Worm (Caenorhabditis elegans) whole organism, L1 larva: ENCODE results near the gene clec-175.

Experiments used
- C04F5.9 ChIP-seq: sonication (generic microtip); optimal IDR thresholded peaks from 2 replicates; lab custom pipeline; 2016; ENCODE audit warnings: missing genetic modification characterization, missing compliant biosample characterization
- F16B12.6 ChIP-seq: fragments of 150-350 bp; optimal IDR thresholded peaks from 2 replicates; lab custom pipeline; 2014; ENCODE audit warnings: missing biosample characterization, missing genetic modification characterization
- Y116A8C.19 ChIP-seq: sonication (generic microtip); optimal IDR thresholded peaks from 2 replicates; lab custom pipeline; 2016; ENCODE audit warnings: missing compliant biosample characterization, missing genetic modification characterization, borderline replicate concordance
- aha-1 ChIP-seq: fragments of 150-350 bp; optimal IDR thresholded peaks from 2 replicates; lab custom pipeline; 2014; ENCODE audit warnings: missing biosample characterization, missing genetic modification characterization
- alr-1 ChIP-seq: fragments of 200-800 bp; sonication (Bioruptor generic); optimal IDR thresholded peaks from 2 replicates; lab custom pipeline; 2018; ENCODE audit warnings: borderline replicate concordance, mild to moderate bottlenecking, missing genetic modification characterization, missing compliant biosample characterization
- aly-2 ChIP-seq: fragments of 150-350 bp; optimal IDR thresholded peaks from 2 replicates; lab custom pipeline; 2014; ENCODE audit warnings: missing biosample characterization, missing genetic modification characterization
- ama-1 ChIP-seq: fragments of 150-350 bp; optimal IDR thresholded peaks from 2 replicates; lab custom pipeline; 2014
- blmp-1 ChIP-seq: fragments of 150-350 bp; optimal IDR thresholded peaks from 2 replicates; lab custom pipeline; 2014; ENCODE audit warnings: missing biosample characterization, missing genetic modification characterization
- ceh-63 ChIP-seq: fragments of 200-800 bp; sonication (Bioruptor generic); optimal IDR thresholded peaks from 2 replicates; lab custom pipeline; 2018; ENCODE audit warnings: mild to moderate bottlenecking, missing genetic modification characterization, missing compliant biosample characterization
- ceh-88 ChIP-seq: fragments of 200-800 bp; sonication (Bioruptor generic); IDR thresholded peaks from 2 replicates; pipeline ENCODE4 v1.3.6; 2022; ENCODE audit warnings: missing genetic modification characterization, missing compliant biosample characterization
- dsc-1 ChIP-seq: sonication (generic microtip); optimal IDR thresholded peaks from 2 replicates; lab custom pipeline; 2016; ENCODE audit warnings: mild to moderate bottlenecking, missing genetic modification characterization, missing compliant biosample characterization
- efl-3 ChIP-seq: fragments of 200-800 bp; sonication (Bioruptor generic); optimal IDR thresholded peaks from 2 replicates; lab custom pipeline; 2018; ENCODE audit warnings: mild to moderate bottlenecking, missing genetic modification characterization, missing compliant biosample characterization
- egl-13 ChIP-seq: sonication (generic microtip); optimal IDR thresholded peaks from 2 replicates; lab custom pipeline; 2016; ENCODE audit warnings: missing genotype, missing genetic modification reagents, missing genetic modification characterization, missing compliant biosample characterization
- elt-3 ChIP-seq, 6 experiments: fragments of 150-350 bp in 1 of 6; sonication (generic microtip); optimal IDR thresholded peaks; 2 replicates each; lab custom pipeline; 2017 to 2018; ENCODE audit warnings: missing biosample characterization in 6 of 6, missing genetic modification characterization in 6 of 6, inconsistent platforms in 1 of 6
- ets-5 ChIP-seq: fragments of 200-800 bp; sonication (Bioruptor generic); IDR thresholded peaks from 2 replicates; pipeline ENCODE4 v1.3.6; 2022; ENCODE audit warnings: missing genetic modification characterization, missing compliant biosample characterization
- fkh-8 ChIP-seq: sonication (generic microtip); optimal IDR thresholded peaks from 2 replicates; lab custom pipeline; 2016; ENCODE audit warnings: mild to moderate bottlenecking, missing genetic modification characterization, missing compliant biosample characterization
- fos-1 ChIP-seq: fragments of 150-350 bp; optimal IDR thresholded peaks from 2 replicates; lab custom pipeline; 2014; ENCODE audit warnings: missing biosample characterization, missing genetic modification characterization
- grh-1 ChIP-seq: fragments of 200-800 bp; sonication (Bioruptor generic); IDR thresholded peaks from 2 replicates; pipeline ENCODE4 v1.3.6; 2022; ENCODE audit warnings: missing genetic modification reagents, missing genetic modification characterization, missing compliant biosample characterization
- hpl-2 ChIP-seq: fragments of 150-350 bp; optimal IDR thresholded peaks from 2 replicates; lab custom pipeline; 2014; ENCODE audit warnings: missing biosample characterization, missing genetic modification reagents, missing genetic modification characterization
- jun-1 ChIP-seq: fragments of 150-350 bp; optimal IDR thresholded peaks from 2 replicates; lab custom pipeline; 2014; ENCODE audit warnings: missing biosample characterization, missing genetic modification reagents, missing genetic modification characterization
- lin-13 ChIP-seq: fragments of 150-350 bp; optimal IDR thresholded peaks from 2 replicates; lab custom pipeline; 2014; ENCODE audit warnings: missing biosample characterization, missing genetic modification reagents, missing genetic modification characterization
- lir-3 ChIP-seq: sonication (generic microtip); optimal IDR thresholded peaks from 2 replicates; lab custom pipeline; 2016; ENCODE audit warnings: mild to moderate bottlenecking, missing genetic modification characterization, moderate library complexity, missing compliant biosample characterization; ENCODE audit not compliant: poor library complexity
- mdl-1 ChIP-seq, 2 experiments: fragments of 150-350 bp; optimal IDR thresholded peaks; 2 replicates each; lab custom pipeline; 2014 to 2017; ENCODE audit warnings: missing biosample characterization in 2 of 2, missing genetic modification characterization in 2 of 2, inconsistent platforms in 1 of 2
- mep-1 ChIP-seq: fragments of 150-350 bp; optimal IDR thresholded peaks from 2 replicates; lab custom pipeline; 2014; ENCODE audit warnings: missing biosample characterization, missing genetic modification characterization
- nhr-11 ChIP-seq: fragments of 150-350 bp; optimal IDR thresholded peaks from 2 replicates; lab custom pipeline; 2014; ENCODE audit warnings: missing biosample characterization, missing genetic modification characterization
- nhr-12 ChIP-seq: sonication (generic microtip); optimal IDR thresholded peaks from 2 replicates; lab custom pipeline; 2017; ENCODE audit warnings: missing biosample characterization, missing genetic modification characterization
- nhr-19 ChIP-seq: fragments of 200-800 bp; sonication (Bioruptor generic); conservative IDR thresholded peaks from 2 replicates; pipeline ENCODE4 v1.3.6; 2022; ENCODE audit warnings: missing genetic modification characterization, missing compliant biosample characterization
- nhr-237 ChIP-seq: fragments of 150-350 bp; optimal IDR thresholded peaks from 2 replicates; lab custom pipeline; 2014; ENCODE audit warnings: missing biosample characterization, missing genetic modification characterization
- nhr-28 ChIP-seq: fragments of 150-350 bp; optimal IDR thresholded peaks from 2 replicates; lab custom pipeline; 2014; ENCODE audit warnings: missing biosample characterization, missing genetic modification characterization
- nhr-71 ChIP-seq: sonication (generic microtip); optimal IDR thresholded peaks from 2 replicates; lab custom pipeline; 2016; ENCODE audit warnings: mild to moderate bottlenecking, missing genetic modification characterization, moderate library complexity, missing compliant biosample characterization
- nhr-76 ChIP-seq: sonication (generic microtip); optimal IDR thresholded peaks from 2 replicates; lab custom pipeline; 2017; ENCODE audit warnings: missing biosample characterization, missing genetic modification characterization
- nhr-90 ChIP-seq: sonication (generic microtip); optimal IDR thresholded peaks from 2 replicates; lab custom pipeline; 2016; ENCODE audit warnings: mild to moderate bottlenecking, missing genetic modification characterization, missing compliant biosample characterization; ENCODE audit not compliant: poor library complexity
- pag-3 ChIP-seq: sonication (generic microtip); optimal IDR thresholded peaks from 2 replicates; lab custom pipeline; 2017; ENCODE audit warnings: missing genetic modification characterization, mild to moderate bottlenecking, missing compliant biosample characterization, antibody characterized with exemption, borderline replicate concordance; ENCODE audit not compliant: insufficient read depth
- pax-3 ChIP-seq: fragments of 200-800 bp; sonication (Bioruptor generic); optimal IDR thresholded peaks from 2 replicates; lab custom pipeline; 2018; ENCODE audit warnings: mild to moderate bottlenecking, missing genetic modification characterization, moderate library complexity, missing compliant biosample characterization
- pqm-1 ChIP-seq: sonication (generic microtip); optimal IDR thresholded peaks from 3 replicates; lab custom pipeline; 2017; ENCODE audit warnings: missing biosample characterization, missing genetic modification characterization
- rnt-1 ChIP-seq: sonication (generic microtip); optimal IDR thresholded peaks from 2 replicates; lab custom pipeline; 2016; ENCODE audit warnings: mild to moderate bottlenecking, missing genetic modification characterization, moderate library complexity, missing compliant biosample characterization
- skn-1 ChIP-seq: fragments of 150-350 bp; optimal IDR thresholded peaks from 2 replicates; lab custom pipeline; 2014; ENCODE audit warnings: missing biosample characterization, missing genetic modification characterization
- snpc-4 ChIP-seq: fragments of 150-350 bp; optimal IDR thresholded peaks from 2 replicates; lab custom pipeline; 2014; ENCODE audit warnings: missing biosample characterization, missing genetic modification characterization
- sup-37 ChIP-seq: fragments of 200-800 bp; sonication (Bioruptor generic); optimal IDR thresholded peaks from 2 replicates; lab custom pipeline; 2018; ENCODE audit warnings: mild to moderate bottlenecking, missing genetic modification characterization, missing compliant biosample characterization
- tbx-2 ChIP-seq: sonication (generic microtip); optimal IDR thresholded peaks from 2 replicates; lab custom pipeline; 2016; ENCODE audit warnings: missing genetic modification characterization, missing compliant biosample characterization
- tlp-1 ChIP-seq: fragments of 150-350 bp; optimal IDR thresholded peaks from 2 replicates; lab custom pipeline; 2014; ENCODE audit warnings: missing biosample characterization, missing genetic modification characterization
- unc-130 ChIP-seq: fragments of 150-350 bp; optimal IDR thresholded peaks from 2 replicates; lab custom pipeline; 2017; ENCODE audit warnings: missing biosample characterization, missing genetic modification characterization, inconsistent platforms
- unc-30 ChIP-seq: sonication (generic microtip); optimal IDR thresholded peaks from 2 replicates; lab custom pipeline; 2017; ENCODE audit warnings: missing biosample characterization, missing genetic modification characterization
- vab-15 ChIP-seq: sonication (generic microtip); optimal IDR thresholded peaks from 2 replicates; lab custom pipeline; 2017; ENCODE audit warnings: missing genotype, mild to moderate bottlenecking, missing genetic modification characterization, missing compliant biosample characterization
- zag-1 ChIP-seq: fragments of 150-350 bp; optimal IDR thresholded peaks from 2 replicates; lab custom pipeline; 2014; ENCODE audit warnings: missing biosample characterization, missing genetic modification characterization
- ztf-11 ChIP-seq, 2 experiments: sonication (generic microtip); optimal IDR thresholded peaks; 2 replicates each; lab custom pipeline; 2016 to 2017; ENCODE audit warnings: missing genetic modification characterization in 2 of 2, missing biosample characterization in 1 of 2, missing compliant biosample characterization in 1 of 2

Gene clec-175

ce11 chrIV:4439190-4439589 is 17.1 kb downstream of the clec-175 start, which contains the start of gene fbxb-74:
fbxb-74 (minus strand) TSS chrIV:4439290.
- TF ChIP-seq egl-13 (tag; lab: Kevin White, UChicago) (no peak), ceh-63 (GFP tag; lab: Kevin White, UChicago) (no peak), lin-13 (GFP tag; lab: Kevin White, UChicago) (no peak), blmp-1 (no peak), rnt-1 (tag; lab: Kevin White, UChicago) (no peak), Y116A8C.19 (no peak), nhr-90 (no peak), tbx-2 (tag; lab: Kevin White, UChicago) (no peak), ets-5 (GFP tag; lab: Robert Waterston, UW) (no peak)

- TF ChIP-seq nhr-12 (no peak), efl-3 (GFP tag; lab: Kevin White, UChicago) (no peak), pag-3 (tag; lab: Kevin White, UChicago) (no peak), snpc-4 (tag; lab: Kevin White, UChicago) (no peak), nhr-28 (tag; lab: Kevin White, UChicago) (no peak), tbx-2 (tag; lab: Kevin White, UChicago) (no peak), unc-30 (tag; lab: Kevin White, UChicago) (no peak), nhr-237 (tag; lab: Kevin White, UChicago) (no peak), aha-1 (no peak), nhr-19 (GFP tag; lab: Robert Waterston, UW) (no peak), egl-13 (tag; lab: Kevin White, UChicago) (no peak), ceh-88 (GFP tag; lab: Robert Waterston, UW) (no peak), fkh-8 (tag; lab: Kevin White, UChicago) (no peak)
Observed at ce11 chrIV:4441077-4441476, 18.9 kb downstream of the clec-175 start, which contains the start of gene fbxb-75. fbxb-75 (minus strand) TSS chrIV:4441177.

DNA sequence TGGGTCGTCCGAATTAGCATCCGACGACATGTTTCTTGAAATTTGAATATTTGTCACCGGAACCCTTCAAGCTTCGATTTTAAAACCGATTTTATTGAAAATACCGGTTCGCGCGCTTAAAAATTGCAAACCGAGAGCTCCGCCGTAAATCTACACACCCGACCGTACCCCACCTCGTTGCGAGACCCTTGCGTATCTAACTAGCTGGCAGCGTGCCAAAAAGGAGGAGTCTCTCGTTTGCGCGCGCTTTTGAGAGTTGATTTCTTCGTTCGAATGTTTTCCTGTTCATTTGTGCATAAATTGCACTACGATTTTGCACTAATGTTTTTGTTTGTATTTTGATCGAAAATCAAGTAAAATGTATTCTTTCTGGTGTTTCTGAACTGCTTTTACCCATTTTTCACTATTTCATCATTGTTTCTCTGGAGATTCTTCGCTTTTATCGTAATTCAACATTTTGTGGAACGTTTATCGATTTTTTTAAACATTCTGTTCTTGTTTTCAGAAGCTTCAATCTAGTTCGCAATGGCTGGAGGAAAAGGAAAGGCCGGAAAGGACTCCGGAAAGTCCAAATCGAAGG is 23.7 kb downstream of the clec-175 start, which contains the start of the genes wapl-1 and htz-1:
TSS of gene wapl-1 (minus strand) at position 30 of the 580 bp plus-strand sequence.
TSS of gene htz-1 (plus strand) at position 506 of the 580 bp plus-strand sequence.
- TF ChIP-seq pax-3: peak; percentile 95
- peak; percentile 95 for TF ChIP-seq jun-1 (tag; lab: Kevin White, UChicago)
- TF ChIP-seq sup-37 (GFP tag; lab: Kevin White, UChicago): peak; percentile 81
- peak; percentile 97 for TF ChIP-seq mep-1 (tag; lab: Kevin White, UChicago)
- TF ChIP-seq rnt-1 (tag; lab: Kevin White, UChicago): peak; percentile 96
- no peak for TF ChIP-seq nhr-76 (tag; lab: Kevin White, UChicago)
- peak; percentile 89 for TF ChIP-seq C04F5.9 (tag; lab: Kevin White, UChicago)
- peak; percentile 52 for TF ChIP-seq zag-1 (tag; lab: Kevin White, UChicago)
- peak; percentile 97 for TF ChIP-seq tbx-2 (tag; lab: Kevin White, UChicago)
- peak; percentile 43 to 92 (median 80) for TF ChIP-seq elt-3 (tag; optimal IDR thresholded peaks at IDR 0.05; lab: Kevin White, UChicago)
- TF ChIP-seq aha-1: peak; percentile 60
- TF ChIP-seq tlp-1 (tag; lab: Kevin White, UChicago): no peak
- TF ChIP-seq vab-15 (tag; lab: Kevin White, UChicago): peak; percentile 88
- TF ChIP-seq grh-1: peak; percentile 94
- peak; percentile 92 for TF ChIP-seq fos-1 (tag; lab: Kevin White, UChicago)
- TF ChIP-seq mdl-1 (tag; optimal IDR thresholded peaks at IDR 0.05; lab: Kevin White, UChicago): peak in 1 of 2 experiments; percentile 94
- TF ChIP-seq unc-130 (tag; lab: Kevin White, UChicago): peak; percentile 99
- TF ChIP-seq nhr-11 (tag; lab: Kevin White, UChicago): peak; percentile 86
- TF ChIP-seq pag-3 (tag; lab: Kevin White, UChicago): no peak
- TF ChIP-seq Y116A8C.19: no peak
- TF ChIP-seq ztf-11 (tag; optimal IDR thresholded peaks at IDR 0.05; lab: Kevin White, UChicago): peak in 1 of 2 experiments; percentile 93
- no peak for TF ChIP-seq pqm-1 (tag; lab: Kevin White, UChicago)
- no peak for TF ChIP-seq alr-1 (tag; lab: Kevin White, UChicago)
- peak; percentile 84 for TF ChIP-seq snpc-4 (tag; lab: Kevin White, UChicago)
- TF ChIP-seq nhr-71 (tag; lab: Kevin White, UChicago): peak; percentile 98
- TF ChIP-seq lin-13 (GFP tag; lab: Kevin White, UChicago): peak; percentile 98
- peak; percentile 84 for TF ChIP-seq lir-3 (tag; lab: Kevin White, UChicago)
- peak; percentile 34 for TF ChIP-seq aly-2 (tag; lab: Kevin White, UChicago)
- no peak for TF ChIP-seq unc-30 (tag; lab: Kevin White, UChicago)
- no peak for TF ChIP-seq nhr-12
- peak; percentile 87 for TF ChIP-seq hpl-2
- no peak for TF ChIP-seq ets-5 (GFP tag; lab: Robert Waterston, UW)
- TF ChIP-seq dsc-1 (tag; lab: Kevin White, UChicago): peak; percentile 95
- TF ChIP-seq ama-1: peak; percentile 71
- TF ChIP-seq F16B12.6: peak; percentile 71
- peak; percentile 97 for TF ChIP-seq skn-1 (tag; lab: Kevin White, UChicago)
- peak; percentile 90 for TF ChIP-seq egl-13 (tag; lab: Kevin White, UChicago)
